Fruit fly (Drosophila melanogaster) whole organism, embryonic: Measurements from ENCODE around the gene CG42781.

Source experiments
- ATbp ChIP-seq: fragments of 200-800 bp; sonication (Bioruptor generic); optimal IDR thresholded peaks from 2 replicates; lab custom pipeline; 2017; ENCODE audit warnings: missing biosample characterization, mild to moderate bottlenecking, missing genetic modification characterization, missing genetic modification reagents
- Bgb ChIP-seq: fragments of 200-800 bp; sonication (Bioruptor generic); IDR thresholded peaks from 2 replicates; pipeline ENCODE4 v1.3.6; 2022; ENCODE audit warnings: missing biosample characterization, missing genetic modification characterization; ENCODE audit not compliant: partially characterized antibody
- Blimp-1 ChIP-seq: fragments of 200-800 bp; sonication (Bioruptor generic); optimal IDR thresholded peaks from 3 replicates; lab custom pipeline; 2018; ENCODE audit warnings: missing biosample characterization, missing genetic modification characterization, mild to moderate bottlenecking, moderate library complexity, missing genetic modification reagents
- C15 ChIP-seq: fragments of 200-800 bp; sonication (Bioruptor generic); IDR thresholded peaks from 3 replicates; pipeline ENCODE4 v1.3.6; 2022; ENCODE audit warnings: missing biosample characterization, missing genetic modification characterization
- CG10209 ChIP-seq: fragments of 200-800 bp; sonication (Bioruptor generic); optimal IDR thresholded peaks from 3 replicates; lab custom pipeline; 2017; ENCODE audit warnings: missing biosample characterization, mild to moderate bottlenecking, missing genetic modification characterization, missing genetic modification reagents
- CG10543 ChIP-seq: fragments of 200-800 bp; sonication (Bioruptor generic); optimal IDR thresholded peaks from 3 replicates; lab custom pipeline; 2017; ENCODE audit warnings: missing biosample characterization, mild to moderate bottlenecking, missing genetic modification characterization, moderate library complexity
- CG10565 ChIP-seq: fragments of 200-800 bp; sonication (Bioruptor generic); optimal IDR thresholded peaks from 3 replicates; lab custom pipeline; 2016; ENCODE audit warnings: missing biosample characterization, mild to moderate bottlenecking, missing genetic modification characterization
- CG10979 ChIP-seq: fragments of 200-800 bp; sonication (Bioruptor generic); optimal IDR thresholded peaks from 2 replicates; lab custom pipeline; 2018; ENCODE audit warnings: missing biosample characterization, mild to moderate bottlenecking, missing genetic modification characterization, moderate library complexity
- CG11398 ChIP-seq: fragments of 200-800 bp; sonication (Bioruptor generic); optimal IDR thresholded peaks from 2 replicates; lab custom pipeline; 2016; ENCODE audit warnings: missing biosample characterization, missing genetic modification characterization
- CG11504 ChIP-seq: fragments of 200-800 bp; sonication (Bioruptor generic); optimal IDR thresholded peaks from 3 replicates; lab custom pipeline; 2019; ENCODE audit warnings: missing biosample characterization, mild to moderate bottlenecking, missing genetic modification characterization, moderate library complexity
- CG12071 ChIP-seq: fragments of 200-800 bp; sonication (Bioruptor generic); optimal IDR thresholded peaks from 3 replicates; lab custom pipeline; 2018; ENCODE audit warnings: missing biosample characterization, mild to moderate bottlenecking, missing genetic modification characterization
- CG13624 ChIP-seq: fragments of 200-800 bp; sonication (Bioruptor generic); optimal IDR thresholded peaks from 2 replicates; lab custom pipeline; 2016; ENCODE audit warnings: missing biosample characterization, missing genetic modification characterization
- CG17802 ChIP-seq: fragments of 200-800 bp; sonication (Bioruptor generic); optimal IDR thresholded peaks from 2 replicates; lab custom pipeline; 2018; ENCODE audit warnings: missing biosample characterization, mild to moderate bottlenecking, missing genetic modification characterization, moderate library complexity
- CG31224 ChIP-seq: fragments of 200-800 bp; sonication (Bioruptor generic); IDR thresholded peaks from 2 replicates; pipeline ENCODE4 v1.3.6; 2022; ENCODE audit warnings: missing biosample characterization, missing genetic modification characterization
- CG3407 ChIP-seq: fragments of 200-800 bp; sonication (Bioruptor generic); optimal IDR thresholded peaks from 2 replicates; lab custom pipeline; 2018; ENCODE audit warnings: missing biosample characterization, mild to moderate bottlenecking, missing genetic modification characterization
- CG4707 ChIP-seq: fragments of 200-800 bp; sonication (Bioruptor generic); optimal IDR thresholded peaks from 2 replicates; lab custom pipeline; 2018; ENCODE audit warnings: missing biosample characterization, mild to moderate bottlenecking, missing genetic modification characterization, moderate library complexity
- CG7556 ChIP-seq: fragments of 200-800 bp; sonication (Bioruptor generic); optimal IDR thresholded peaks from 2 replicates; lab custom pipeline; 2017; ENCODE audit warnings: missing biosample characterization, mild to moderate bottlenecking, missing genetic modification characterization
- Dek ChIP-seq: fragments of 200-800 bp; sonication (Bioruptor generic); optimal IDR thresholded peaks from 3 replicates; lab custom pipeline; 2019; ENCODE audit warnings: missing biosample characterization, mild to moderate bottlenecking, missing genetic modification characterization, moderate library complexity
- Dip3 ChIP-seq: fragments of 200-800 bp; sonication (Bioruptor generic); optimal IDR thresholded peaks from 3 replicates; lab custom pipeline; 2016; ENCODE audit warnings: missing biosample characterization, missing genetic modification characterization
- Dp ChIP-seq: fragments of 200-800 bp; sonication (Bioruptor generic); optimal IDR thresholded peaks from 2 replicates; lab custom pipeline; 2018; ENCODE audit warnings: missing biosample characterization, mild to moderate bottlenecking, missing genetic modification characterization, moderate library complexity
- HHEX ChIP-seq: fragments of 200-800 bp; sonication (Bioruptor generic); optimal IDR thresholded peaks from 3 replicates; lab custom pipeline; 2017; ENCODE audit warnings: missing biosample characterization, mild to moderate bottlenecking, missing genetic modification characterization, missing genetic modification reagents
- HLH54F ChIP-seq: fragments of 200-800 bp; sonication (Bioruptor generic); optimal IDR thresholded peaks from 3 replicates; lab custom pipeline; 2016; ENCODE audit warnings: missing biosample characterization, missing genetic modification characterization
- HmgD ChIP-seq: fragments of 200-800 bp; sonication (Bioruptor generic); optimal IDR thresholded peaks from 3 replicates; lab custom pipeline; 2016; ENCODE audit warnings: missing biosample characterization, missing genetic modification characterization
- Hr39 ChIP-seq: fragments of >200 bp; optimal IDR thresholded peaks from 2 replicates; lab custom pipeline; 2017
- Hr78 ChIP-seq, 2 experiments: fragments of 200-800 bp in 1 of 2; fragments of >200 bp in 1 of 2; sonication (Bioruptor generic) in 1 of 2; optimal IDR thresholded peaks; 2 replicates each; lab custom pipeline; 2017 to 2019; ENCODE audit warnings: missing biosample characterization in 2 of 2, missing genetic modification characterization in 2 of 2, mild to moderate bottlenecking in 1 of 2, moderate library complexity in 1 of 2
- Lpt ChIP-seq: fragments of >200 bp; optimal IDR thresholded peaks from 2 replicates; lab custom pipeline; 2018; ENCODE audit warnings: missing biosample characterization, missing genetic modification characterization
- Mes4 ChIP-seq: fragments of 200-800 bp; sonication (Bioruptor generic); optimal IDR thresholded peaks from 2 replicates; lab custom pipeline; 2016; ENCODE audit warnings: missing biosample characterization, missing genetic modification characterization
- Sin3A ChIP-seq: fragments of >200 bp; optimal IDR thresholded peaks from 2 replicates; lab custom pipeline; 2018
- Sox100B ChIP-seq: fragments of 200-800 bp; sonication (Bioruptor generic); optimal IDR thresholded peaks from 3 replicates; lab custom pipeline; 2018; ENCODE audit warnings: missing biosample characterization, mild to moderate bottlenecking, missing genetic modification characterization
- ara ChIP-seq: fragments of 200-800 bp; sonication (Bioruptor generic); IDR thresholded peaks from 2 replicates; pipeline ENCODE4 v1.3.6; 2022; ENCODE audit warnings: missing biosample characterization, missing genetic modification characterization
- ase ChIP-seq: fragments of 200-800 bp; sonication (Bioruptor generic); IDR thresholded peaks from 3 replicates; pipeline ENCODE4 v1.3.6; 2022; ENCODE audit warnings: missing biosample characterization, missing genetic modification characterization
- az2 ChIP-seq: fragments of 200-800 bp; sonication (Bioruptor generic); optimal IDR thresholded peaks from 3 replicates; lab custom pipeline; 2016; ENCODE audit warnings: missing biosample characterization, missing genetic modification characterization
- cg ChIP-seq: fragments of 200-800 bp; sonication (Bioruptor generic); optimal IDR thresholded peaks from 3 replicates; lab custom pipeline; 2019; ENCODE audit warnings: missing biosample characterization, mild to moderate bottlenecking, missing genetic modification characterization, moderate library complexity
- croc ChIP-seq: fragments of 200-800 bp; sonication (Bioruptor generic); conservative IDR thresholded peaks from 3 replicates; pipeline ENCODE4 v1.3.6; 2022; ENCODE audit warnings: missing biosample characterization, missing genetic modification characterization
- ftz-f1 ChIP-seq: fragments of 200-800 bp; sonication (Bioruptor generic); optimal IDR thresholded peaks from 2 replicates; lab custom pipeline; 2016; ENCODE audit warnings: missing biosample characterization, missing genetic modification characterization
- gsb ChIP-seq: fragments of 200-800 bp; sonication (Bioruptor generic); IDR thresholded peaks from 2 replicates; pipeline ENCODE4 v1.3.6; 2022; ENCODE audit warnings: missing biosample characterization, missing genetic modification characterization
- klu ChIP-seq: fragments of 200-800 bp; sonication (Bioruptor generic); IDR thresholded peaks from 2 replicates; pipeline ENCODE4 v1.3.6; 2022; ENCODE audit warnings: missing biosample characterization, missing genetic modification characterization
- kni ChIP-seq: fragments of 200-800 bp; sonication (Bioruptor generic); optimal IDR thresholded peaks from 3 replicates; lab custom pipeline; 2017; ENCODE audit warnings: mild to moderate bottlenecking, missing biosample characterization, missing genetic modification reagents, missing genetic modification characterization
- pros ChIP-seq: fragments of 200-800 bp; sonication (Bioruptor generic); optimal IDR thresholded peaks from 3 replicates; lab custom pipeline; 2019; ENCODE audit warnings: missing biosample characterization, mild to moderate bottlenecking, missing genetic modification characterization, moderate library complexity
- pum ChIP-seq: fragments of 200-800 bp; sonication (Bioruptor generic); optimal IDR thresholded peaks from 2 replicates; lab custom pipeline; 2016; ENCODE audit warnings: missing biosample characterization, missing genetic modification characterization
- sna ChIP-seq: fragments of 200-800 bp; sonication (Bioruptor generic); IDR thresholded peaks from 2 replicates; pipeline ENCODE4 v1.3.6; 2022; ENCODE audit warnings: missing biosample characterization, missing genetic modification characterization; ENCODE audit not compliant: partially characterized antibody
- ssp ChIP-seq: fragments of 200-800 bp; sonication (Bioruptor generic); IDR thresholded peaks from 2 replicates; pipeline ENCODE4 v1.3.6; 2022; ENCODE audit warnings: missing biosample characterization, missing genetic modification characterization
- stc ChIP-seq: fragments of 200-800 bp; sonication (Bioruptor generic); IDR thresholded peaks from 2 replicates; pipeline ENCODE4 v1.3.6; 2022; ENCODE audit warnings: missing biosample characterization, missing genetic modification characterization
- tin ChIP-seq: fragments of 200-800 bp; sonication (Bioruptor generic); optimal IDR thresholded peaks from 3 replicates; lab custom pipeline; 2016; ENCODE audit warnings: missing biosample characterization, missing genetic modification characterization
- trem ChIP-seq: fragments of 200-800 bp; optimal IDR thresholded peaks from 3 replicates; lab custom pipeline; 2019; ENCODE audit warnings: missing biosample characterization, mild to moderate bottlenecking, missing genetic modification characterization, moderate library complexity

The CG42781 gene

dm6 chrX:7412368-7412767 lies 29.6 kb upstream of the CG42781 start, which contains the start of gene CG42704:
Gene CG42704 (plus strand): TSS chrX:7412668.
- TF ChIP-seq pros (GFP tag; lab: Kevin White, UChicago), result no peak

dm6 chrX:7411806-7412205 lies 29.0 kb upstream of the CG42781 start, which contains the start of gene CG42246:
Gene CG42246 (minus strand): TSS chrX:7411906.
- TF ChIP-seq CG17802 (no peak), gsb (GFP tag; lab: Robert Waterston, UW) (no peak), Hr39 (no peak), klu (GFP tag; lab: Robert Waterston, UW) (no peak), kni (GFP tag; lab: Kevin White, UChicago) (no peak), cg (GFP tag; lab: Kevin White, UChicago) (no peak), ATbp (no peak)

- TF ChIP-seq Dp (no peak), trem (tag; lab: Kevin White, UChicago) (no peak), CG12071 (GFP tag; lab: Kevin White, UChicago) (no peak), Bgb (GFP tag; lab: Robert Waterston, UW) (no peak), ssp (GFP tag; lab: Robert Waterston, UW) (no peak), CG13624 (GFP tag; lab: Kevin White, UChicago) (no peak), CG10543 (GFP tag; lab: Kevin White, UChicago) (no peak), CG4707 (GFP tag; lab: Kevin White, UChicago) (no peak), CG10209 (no peak), Lpt (no peak), CG11504 (no peak), CG10979 (tag; lab: Kevin White, UChicago) (no peak), CG10565 (GFP tag; lab: Kevin White, UChicago) (no peak), Mes4 (GFP tag; lab: Kevin White, UChicago) (no peak), CG7556 (GFP tag; lab: Kevin White, UChicago) (no peak), Blimp-1 (GFP tag; lab: Kevin White, UChicago) (no peak), stc (GFP tag; lab: Robert Waterston, UW) (no peak), CG11398 (no peak), CG3407 (GFP tag; lab: Kevin White, UChicago) (no peak)
Observed at dm6 chrX:7406908-7407307, 24.1 kb upstream of the CG42781 start, which contains the start of gene CG32727. Gene CG32727 (plus strand): TSS chrX:7407208.

- no peak for TF ChIP-seq HmgD
- TF ChIP-seq Hr78 (GFP tag; optimal IDR thresholded peaks at IDR 0.05; lab: Kevin White, UChicago), result no peak
- no peak for TF ChIP-seq az2 (GFP tag; lab: Kevin White, UChicago)
- TF ChIP-seq Dip3 (GFP tag; lab: Kevin White, UChicago), result no peak
- no peak for TF ChIP-seq ara (GFP tag; lab: Robert Waterston, UW)
- no peak for TF ChIP-seq Dek (tag; lab: Kevin White, UChicago)
- no peak for TF ChIP-seq HLH54F
- TF ChIP-seq HHEX (GFP tag; lab: Kevin White, UChicago), result no peak
- no peak for TF ChIP-seq Sin3A
- no peak for TF ChIP-seq ase
- TF ChIP-seq sna, result no peak
- no peak for TF ChIP-seq ftz-f1 (GFP tag; lab: Kevin White, UChicago)
- no peak for TF ChIP-seq CG31224 (GFP tag; lab: Robert Waterston, UW)
- no peak for TF ChIP-seq Sox100B (GFP tag; lab: Kevin White, UChicago)
- no peak for TF ChIP-seq pum (GFP tag; lab: Kevin White, UChicago)
- no peak for TF ChIP-seq tin (GFP tag; lab: Kevin White, UChicago)
- no peak for TF ChIP-seq C15
- no peak for TF ChIP-seq croc (GFP tag; lab: Robert Waterston, UW)
Observed at dm6 chrX:7405697-7406096, 22.9 kb upstream of the CG42781 start, which contains the start of gene CG1677. Gene CG1677 (minus strand): TSS chrX:7405797.
